Worm (Caenorhabditis elegans) whole organism, L1 larva: ENCODE data around the gene syf-3.

Experiments
- C16A3.4 ChIP-seq: fragments of 150-350 bp; optimal IDR thresholded peaks from 2 replicates; lab custom pipeline; 2014; ENCODE audit warnings: missing biosample characterization, missing genetic modification characterization
- C34B4.2 ChIP-seq: sonication (generic microtip); optimal IDR thresholded peaks from 2 replicates; lab custom pipeline; 2017; ENCODE audit warnings: mild to moderate bottlenecking, missing genetic modification characterization, missing compliant biosample characterization
- Y116A8C.19 ChIP-seq: sonication (generic microtip); optimal IDR thresholded peaks from 2 replicates; lab custom pipeline; 2016; ENCODE audit warnings: missing compliant biosample characterization, missing genetic modification characterization, borderline replicate concordance
- alr-1 ChIP-seq: fragments of 200-800 bp; sonication (Bioruptor generic); optimal IDR thresholded peaks from 2 replicates; lab custom pipeline; 2018; ENCODE audit warnings: borderline replicate concordance, mild to moderate bottlenecking, missing genetic modification characterization, missing compliant biosample characterization
- aly-2 ChIP-seq: fragments of 150-350 bp; optimal IDR thresholded peaks from 2 replicates; lab custom pipeline; 2014; ENCODE audit warnings: missing biosample characterization, missing genetic modification characterization
- blmp-1 ChIP-seq: fragments of 150-350 bp; optimal IDR thresholded peaks from 2 replicates; lab custom pipeline; 2014; ENCODE audit warnings: missing biosample characterization, missing genetic modification characterization
- ceh-8 ChIP-seq: fragments of 200-800 bp; sonication (Bioruptor generic); optimal IDR thresholded peaks from 2 replicates; lab custom pipeline; 2018; ENCODE audit warnings: mild to moderate bottlenecking, missing genetic modification characterization, moderate library complexity, missing compliant biosample characterization
- ceh-82 ChIP-seq, 3 experiments: fragments of 150-350 bp in 1 of 3; sonication (generic microtip) in 2 of 3; optimal IDR thresholded peaks; 2 replicates each; lab custom pipeline; 2014 to 2017; ENCODE audit warnings: missing biosample characterization in 3 of 3, missing genetic modification characterization in 3 of 3
- ces-1 ChIP-seq: fragments of 150-350 bp; optimal IDR thresholded peaks from 2 replicates; lab custom pipeline; 2014; ENCODE audit warnings: missing biosample characterization, missing genetic modification reagents, missing genetic modification characterization
- dpl-1 ChIP-seq, 3 experiments: fragments of 150-350 bp in 2 of 3; sonication (generic microtip) in 1 of 3; optimal IDR thresholded peaks; 2 replicates each; lab custom pipeline; 2014 to 2017; ENCODE audit warnings: missing biosample characterization in 3 of 3, missing genetic modification characterization in 3 of 3, missing genetic modification reagents in 3 of 3
- dsc-1 ChIP-seq: sonication (generic microtip); optimal IDR thresholded peaks from 2 replicates; lab custom pipeline; 2016; ENCODE audit warnings: mild to moderate bottlenecking, missing genetic modification characterization, missing compliant biosample characterization
- efl-1 ChIP-seq, 4 experiments: fragments of 150-350 bp; optimal IDR thresholded peaks in 3 of 4; peaks in 1 of 4; 1 replicate in 1 of 4; 2 replicates in 3 of 4; lab custom pipeline; 2014; ENCODE audit warnings: missing biosample characterization in 2 of 4, missing genetic modification characterization in 2 of 4, missing genetic modification reagents in 2 of 4
- egl-13 ChIP-seq: sonication (generic microtip); optimal IDR thresholded peaks from 2 replicates; lab custom pipeline; 2016; ENCODE audit warnings: missing genotype, missing genetic modification reagents, missing genetic modification characterization, missing compliant biosample characterization
- egl-27 ChIP-seq, 2 experiments: fragments of 150-350 bp in 1 of 2; sonication (generic microtip); optimal IDR thresholded peaks; 3 replicates each; lab custom pipeline; 2017 to 2018; ENCODE audit warnings: missing biosample characterization in 2 of 2, missing genetic modification characterization in 2 of 2, missing genetic modification reagents in 2 of 2
- elt-2 ChIP-seq: sonication (generic microtip); optimal IDR thresholded peaks from 2 replicates; lab custom pipeline; 2016; ENCODE audit warnings: missing genetic modification characterization, mild to moderate bottlenecking, inconsistent platforms, missing compliant biosample characterization, missing genetic modification reagents
- fkh-10 ChIP-seq: sonication (generic microtip); optimal IDR thresholded peaks from 2 replicates; lab custom pipeline; 2017; ENCODE audit warnings: missing biosample characterization, missing genetic modification reagents, missing genetic modification characterization
- fkh-8 ChIP-seq: sonication (generic microtip); optimal IDR thresholded peaks from 2 replicates; lab custom pipeline; 2016; ENCODE audit warnings: mild to moderate bottlenecking, missing genetic modification characterization, missing compliant biosample characterization
- hlh-17 ChIP-seq: fragments of 200-800 bp; sonication (Bioruptor generic); optimal IDR thresholded peaks from 2 replicates; lab custom pipeline; 2018; ENCODE audit warnings: missing genetic modification characterization, mild to moderate bottlenecking, missing compliant biosample characterization, moderate library complexity, borderline replicate concordance
- hpl-2 ChIP-seq: fragments of 150-350 bp; optimal IDR thresholded peaks from 2 replicates; lab custom pipeline; 2014; ENCODE audit warnings: missing biosample characterization, missing genetic modification reagents, missing genetic modification characterization
- irx-1 ChIP-seq: sonication (generic microtip); optimal IDR thresholded peaks from 2 replicates; lab custom pipeline; 2016; ENCODE audit warnings: missing genetic modification characterization, missing compliant biosample characterization
- isw-1 ChIP-seq: fragments of 200-800 bp; sonication (Bioruptor generic); IDR thresholded peaks from 2 replicates; pipeline ENCODE4 v1.3.6; 2022; ENCODE audit warnings: missing genetic modification characterization, missing compliant biosample characterization
- lin-13 ChIP-seq: fragments of 150-350 bp; optimal IDR thresholded peaks from 2 replicates; lab custom pipeline; 2014; ENCODE audit warnings: missing biosample characterization, missing genetic modification reagents, missing genetic modification characterization
- lin-14 ChIP-seq: fragments of 200-800 bp; sonication (Bioruptor generic); optimal IDR thresholded peaks from 2 replicates; lab custom pipeline; 2018; ENCODE audit warnings: mild to moderate bottlenecking, missing genetic modification characterization, moderate library complexity, missing compliant biosample characterization
- lin-35 ChIP-seq, 2 experiments: fragments of 150-350 bp; optimal IDR thresholded peaks; 2 replicates each; lab custom pipeline; 2014; ENCODE audit warnings: missing biosample characterization in 2 of 2, missing genetic modification characterization in 2 of 2, missing genetic modification reagents in 2 of 2
- lsy-2 ChIP-seq, 2 experiments: fragments of 150-350 bp; optimal IDR thresholded peaks; 2 replicates each; lab custom pipeline; 2014; ENCODE audit warnings: missing biosample characterization in 2 of 2, missing genetic modification characterization in 2 of 2
- mdl-1 ChIP-seq, 2 experiments: fragments of 150-350 bp; optimal IDR thresholded peaks; 2 replicates each; lab custom pipeline; 2014 to 2017; ENCODE audit warnings: missing biosample characterization in 2 of 2, missing genetic modification characterization in 2 of 2, inconsistent platforms in 1 of 2
- mef-2 ChIP-seq: fragments of 150-350 bp; optimal IDR thresholded peaks from 2 replicates; lab custom pipeline; 2014; ENCODE audit warnings: missing biosample characterization, missing genetic modification characterization
- mep-1 ChIP-seq: fragments of 150-350 bp; optimal IDR thresholded peaks from 2 replicates; lab custom pipeline; 2014; ENCODE audit warnings: missing biosample characterization, missing genetic modification characterization
- nhr-12 ChIP-seq: sonication (generic microtip); optimal IDR thresholded peaks from 2 replicates; lab custom pipeline; 2017; ENCODE audit warnings: missing biosample characterization, missing genetic modification characterization
- nhr-20 ChIP-seq: sonication (generic microtip); optimal IDR thresholded peaks from 2 replicates; lab custom pipeline; 2016; ENCODE audit warnings: mild to moderate bottlenecking, missing genetic modification characterization, missing compliant biosample characterization
- nhr-47 ChIP-seq: sonication (generic microtip); optimal IDR thresholded peaks from 2 replicates; lab custom pipeline; 2016; ENCODE audit warnings: mild to moderate bottlenecking, missing genetic modification characterization, moderate library complexity, missing compliant biosample characterization
- nhr-71 ChIP-seq: sonication (generic microtip); optimal IDR thresholded peaks from 2 replicates; lab custom pipeline; 2016; ENCODE audit warnings: mild to moderate bottlenecking, missing genetic modification characterization, moderate library complexity, missing compliant biosample characterization
- pag-3 ChIP-seq: sonication (generic microtip); optimal IDR thresholded peaks from 2 replicates; lab custom pipeline; 2017; ENCODE audit warnings: missing genetic modification characterization, mild to moderate bottlenecking, missing compliant biosample characterization, antibody characterized with exemption, borderline replicate concordance; ENCODE audit not compliant: insufficient read depth
- pax-3 ChIP-seq: fragments of 200-800 bp; sonication (Bioruptor generic); optimal IDR thresholded peaks from 2 replicates; lab custom pipeline; 2018; ENCODE audit warnings: mild to moderate bottlenecking, missing genetic modification characterization, moderate library complexity, missing compliant biosample characterization
- rnt-1 ChIP-seq: sonication (generic microtip); optimal IDR thresholded peaks from 2 replicates; lab custom pipeline; 2016; ENCODE audit warnings: mild to moderate bottlenecking, missing genetic modification characterization, moderate library complexity, missing compliant biosample characterization
- skn-1 ChIP-seq: fragments of 150-350 bp; optimal IDR thresholded peaks from 2 replicates; lab custom pipeline; 2014; ENCODE audit warnings: missing biosample characterization, missing genetic modification characterization
- snpc-4 ChIP-seq: fragments of 150-350 bp; optimal IDR thresholded peaks from 2 replicates; lab custom pipeline; 2014; ENCODE audit warnings: missing biosample characterization, missing genetic modification characterization
- snu-23 ChIP-seq: sonication (generic microtip); optimal IDR thresholded peaks from 2 replicates; lab custom pipeline; 2016; ENCODE audit warnings: missing genetic modification characterization, missing compliant biosample characterization
- sox-4 ChIP-seq: sonication (generic microtip); optimal IDR thresholded peaks from 2 replicates; lab custom pipeline; 2016; ENCODE audit warnings: missing genetic modification characterization, missing compliant biosample characterization
- swsn-7 ChIP-seq: sonication (generic microtip); optimal IDR thresholded peaks from 2 replicates; lab custom pipeline; 2016; ENCODE audit warnings: missing genetic modification characterization, missing compliant biosample characterization
- tbx-2 ChIP-seq: sonication (generic microtip); optimal IDR thresholded peaks from 2 replicates; lab custom pipeline; 2016; ENCODE audit warnings: missing genetic modification characterization, missing compliant biosample characterization
- unc-130 ChIP-seq: fragments of 150-350 bp; optimal IDR thresholded peaks from 2 replicates; lab custom pipeline; 2017; ENCODE audit warnings: missing biosample characterization, missing genetic modification characterization, inconsistent platforms
- unc-86 ChIP-seq: sonication (generic microtip); optimal IDR thresholded peaks from 2 replicates; lab custom pipeline; 2016; ENCODE audit warnings: missing genetic modification characterization, missing compliant biosample characterization
- unc-98 ChIP-seq: fragments of 200-800 bp; sonication (Bioruptor generic); IDR thresholded peaks from 2 replicates; pipeline ENCODE4 v1.3.6; 2022; ENCODE audit warnings: missing genetic modification characterization, missing compliant biosample characterization
- xbp-1 ChIP-seq: sonication (generic microtip); optimal IDR thresholded peaks from 2 replicates; lab custom pipeline; 2016; ENCODE audit warnings: missing genetic modification characterization, missing compliant biosample characterization

Gene syf-3

DNA sequence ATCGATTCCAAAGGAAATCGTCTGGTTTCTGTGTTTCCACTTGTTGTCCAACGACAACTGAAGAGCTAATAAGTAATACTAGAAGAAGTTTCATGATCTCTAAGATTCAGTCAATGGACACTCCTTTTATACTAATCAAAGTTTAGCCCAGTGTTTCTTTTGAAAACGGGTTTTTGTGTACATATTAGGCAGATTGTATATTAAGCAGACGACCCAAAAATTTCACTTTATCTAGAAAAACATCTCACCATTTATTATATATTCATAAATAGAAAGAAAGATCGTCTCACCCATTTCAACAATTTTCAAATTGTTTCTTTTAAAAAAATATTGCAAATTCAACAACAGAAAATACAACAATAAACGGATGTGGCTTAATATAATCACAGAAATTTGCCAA is 46.9 kb downstream of the syf-3 start, which contains the start of gene C10F3.7:
TSS of gene C10F3.7 (minus strand) at position 101 of the 400 bp plus-strand sequence.
- TF ChIP-seq blmp-1 (tag; lab: Kevin White, UChicago) (no peak), Y116A8C.19 (tag; lab: Kevin White, UChicago) (no peak), aly-2 (tag; lab: Kevin White, UChicago) (no peak), irx-1 (tag; lab: Kevin White, UChicago) (no peak), efl-1 (optimal IDR thresholded peaks at IDR 0.05; lab: Kevin White, UChicago) (no peak), efl-1 (GFP tag; optimal IDR thresholded peaks at IDR 0.05 in 1 of 2; lab: Kevin White, UChicago) (no peak)

DNA sequence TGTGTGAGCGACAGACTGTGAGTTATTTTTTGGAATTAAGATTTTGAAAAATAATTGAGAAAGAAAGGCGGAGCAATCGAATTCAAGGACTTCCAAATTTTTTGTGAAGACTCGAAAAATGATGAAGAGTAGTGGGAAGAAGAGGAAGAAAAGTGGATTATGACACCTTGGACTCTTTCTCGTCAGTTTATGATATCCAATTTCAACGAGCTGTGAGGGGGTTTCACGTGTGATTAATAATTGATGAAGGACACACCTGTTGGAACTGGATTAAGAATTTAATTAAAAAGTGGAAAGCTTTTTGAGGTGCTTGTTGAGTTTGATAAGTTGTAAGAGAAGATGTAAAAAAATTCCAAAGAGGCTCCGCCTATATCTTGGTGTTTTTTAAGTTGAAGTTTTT is 50.6 kb downstream of the syf-3 start, which contains the start of gene fut-8:
TSS of gene fut-8 (minus strand) at position 101 of the 400 bp plus-strand sequence.
- TF ChIP-seq dsc-1 (tag; lab: Kevin White, UChicago) (peak; percentile 43), lin-13 (GFP tag; lab: Kevin White, UChicago) (no peak), irx-1 (tag; lab: Kevin White, UChicago) (no peak), snu-23 (GFP tag; lab: Kevin White, UChicago) (no peak), alr-1 (tag; lab: Kevin White, UChicago) (no peak), fkh-10 (GFP tag; lab: Kevin White, UChicago) (no peak)

DNA sequence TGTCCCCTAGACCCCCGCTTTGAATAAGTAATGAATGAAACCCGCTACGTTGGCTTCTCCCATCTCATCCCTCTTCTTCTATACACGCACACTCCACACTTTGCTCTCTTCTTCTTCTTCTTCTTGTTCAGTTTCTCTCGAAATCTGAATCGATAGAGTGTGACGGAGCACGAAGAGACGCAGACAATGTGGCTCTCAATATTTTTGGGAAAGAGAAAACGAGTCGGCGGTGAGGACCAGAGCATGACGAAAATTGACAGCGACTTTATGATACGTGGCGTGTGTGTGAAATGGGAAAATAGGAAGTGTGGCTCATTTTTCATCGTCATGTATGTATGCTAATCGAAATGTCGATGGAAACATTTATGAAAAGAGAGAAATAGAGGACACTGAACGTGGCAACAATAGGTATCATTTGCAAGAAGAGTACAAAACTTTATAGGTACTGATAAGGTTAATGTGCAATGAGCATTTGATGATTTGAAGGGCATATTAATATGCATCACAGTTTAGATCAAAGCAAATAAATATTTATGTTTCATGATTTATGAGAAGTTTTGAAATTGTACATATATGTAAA is 51.8 kb downstream of the syf-3 start:
- no peak for TF ChIP-seq mef-2 (tag; lab: Kevin White, UChicago)
- no peak for TF ChIP-seq C34B4.2 (tag; lab: Kevin White, UChicago)
- peak; percentile 55 for TF ChIP-seq tbx-2
- TF ChIP-seq fkh-8 (tag; lab: Kevin White, UChicago), result peak; percentile 87
- peak; percentile 59 for TF ChIP-seq snu-23 (GFP tag; lab: Kevin White, UChicago)
- TF ChIP-seq hlh-17 (GFP tag; lab: Kevin White, UChicago), result no peak
- TF ChIP-seq dsc-1 (tag; lab: Kevin White, UChicago), result peak; percentile 52
- TF ChIP-seq ceh-82 (tag; optimal IDR thresholded peaks at IDR 0.05; lab: Kevin White, UChicago), result peak; percentile 34 to 59 (median 38)
- peak; percentile 56 for TF ChIP-seq xbp-1
- peak; percentile 0 for TF ChIP-seq skn-1
- TF ChIP-seq efl-1 (optimal IDR thresholded peaks at IDR 0.05; lab: Kevin White, UChicago), result peak; percentile 42 to 50
- peak; percentile 11 to 20 for TF ChIP-seq efl-1 (GFP tag; optimal IDR thresholded peaks at IDR 0.05 in 1 of 2; lab: Kevin White, UChicago)
- no peak for TF ChIP-seq unc-98 (GFP tag; lab: Robert Waterston, UW)
- TF ChIP-seq mep-1 (tag; lab: Kevin White, UChicago), result peak; percentile 78
- TF ChIP-seq fkh-10 (GFP tag; lab: Kevin White, UChicago), result peak; percentile 46
- peak; percentile 19 for TF ChIP-seq egl-13 (tag; lab: Kevin White, UChicago)
- peak in 1 of 2 experiments; percentile 37 for TF ChIP-seq mdl-1 (tag; optimal IDR thresholded peaks at IDR 0.05; lab: Kevin White, UChicago)
- no peak for TF ChIP-seq ces-1 (GFP tag; lab: Kevin White, UChicago)
- peak; percentile 34 to 62 for TF ChIP-seq lsy-2 (tag; optimal IDR thresholded peaks at IDR 0.05; lab: Kevin White, UChicago)
- TF ChIP-seq lin-14, result peak; percentile 92
- no peak for TF ChIP-seq sox-4 (tag; lab: Kevin White, UChicago)
- TF ChIP-seq snpc-4 (tag; lab: Kevin White, UChicago), result peak; percentile 5
- TF ChIP-seq egl-27 (tag; optimal IDR thresholded peaks at IDR 0.05; lab: Kevin White, UChicago), result peak in 1 of 2 experiments; percentile 1
- TF ChIP-seq nhr-12, result no peak
- peak; percentile 57 for TF ChIP-seq swsn-7
- peak; percentile 56 for TF ChIP-seq rnt-1 (tag; lab: Kevin White, UChicago)
- peak; percentile 67 for TF ChIP-seq nhr-71 (tag; lab: Kevin White, UChicago)
- peak; percentile 30; the same call in 1 of the 2 replicates for TF ChIP-seq isw-1 (GFP tag; lab: Robert Waterston, UW)
- TF ChIP-seq C16A3.4 (tag; lab: Kevin White, UChicago), result no peak
- peak; percentile 10 for TF ChIP-seq pax-3 (tag; lab: Kevin White, UChicago)
- TF ChIP-seq dpl-1 (GFP tag; optimal IDR thresholded peaks at IDR 0.05; lab: Kevin White, UChicago), result peak in 2 of 3 experiments; percentile 20 to 47
- peak; percentile 22 for TF ChIP-seq nhr-20 (tag; lab: Kevin White, UChicago)
- TF ChIP-seq unc-86 (tag; lab: Kevin White, UChicago), result peak; percentile 74
- TF ChIP-seq unc-130, result peak; percentile 1
- TF ChIP-seq ceh-8 (GFP tag; lab: Kevin White, UChicago), result peak; percentile 47
- peak; percentile 39 for TF ChIP-seq elt-2 (tag; lab: Kevin White, UChicago)
- TF ChIP-seq hpl-2 (GFP tag; lab: Kevin White, UChicago), result no peak
- peak; percentile 50 for TF ChIP-seq nhr-47 (tag; lab: Kevin White, UChicago)
- peak in 1 of 2 experiments; percentile 29 for TF ChIP-seq lin-35 (GFP tag; optimal IDR thresholded peaks at IDR 0.05; lab: Kevin White, UChicago)
- TF ChIP-seq pag-3 (tag; lab: Kevin White, UChicago), result no peak
